Worm (Caenorhabditis elegans) whole organism, L4 larva: Measurements from ENCODE around the gene bicd-1.

Source experiments
- D1046.2 ChIP-seq: fragments of 200-800 bp; sonication (Bioruptor generic); IDR thresholded peaks from 2 replicates; pipeline ENCODE4 v1.3.6; 2022; ENCODE audit warnings: missing genetic modification characterization, missing compliant biosample characterization
- F37D6.2 ChIP-seq: sonication (generic microtip); optimal IDR thresholded peaks from 2 replicates; lab custom pipeline; 2016; ENCODE audit warnings: mild to moderate bottlenecking, missing genetic modification characterization, missing compliant biosample characterization
- T26A8.4 ChIP-seq: fragments of 200-800 bp; sonication (Bioruptor generic); IDR thresholded peaks from 2 replicates; pipeline ENCODE4 v1.3.6; 2022; ENCODE audit warnings: missing genetic modification characterization, missing compliant biosample characterization
- Y105C5A.15 ChIP-seq: fragments of 200-800 bp; sonication (Bioruptor generic); IDR thresholded peaks from 2 replicates; pipeline ENCODE4 v1.3.6; 2022; ENCODE audit warnings: missing genetic modification characterization, missing compliant biosample characterization
- Y5F2A.4 ChIP-seq: fragments of 200-800 bp; sonication (Bioruptor generic); optimal IDR thresholded peaks from 2 replicates; lab custom pipeline; 2018; ENCODE audit warnings: mild to moderate bottlenecking, missing genetic modification characterization, missing compliant biosample characterization
- Y75B8A.6 ChIP-seq: fragments of 200-800 bp; sonication (Bioruptor generic); IDR thresholded peaks from 2 replicates; pipeline ENCODE4 v1.3.6; 2022; ENCODE audit warnings: missing genetic modification reagents, missing genetic modification characterization, missing compliant biosample characterization
- ZK546.5 ChIP-seq, 2 experiments: sonication (generic microtip); optimal IDR thresholded peaks; 2 replicates each; lab custom pipeline; 2017; ENCODE audit warnings: missing biosample characterization in 2 of 2, missing genetic modification characterization in 2 of 2
- aha-1 ChIP-seq: fragments of 150-350 bp; peaks from one replicate; lab custom pipeline; 2014; ENCODE audit warnings: missing biosample characterization, missing genetic modification characterization
- aly-2 ChIP-seq: sonication (generic microtip); optimal IDR thresholded peaks from 2 replicates; lab custom pipeline; 2018; ENCODE audit warnings: missing biosample characterization, missing genetic modification characterization
- attf-4 ChIP-seq: sonication (generic microtip); optimal IDR thresholded peaks from 3 replicates; lab custom pipeline; 2017; ENCODE audit warnings: missing biosample characterization, missing genetic modification characterization
- ceh-28 ChIP-seq: fragments of 150-350 bp; optimal IDR thresholded peaks from 2 replicates; lab custom pipeline; 2014; ENCODE audit warnings: missing biosample characterization, missing genetic modification reagents, missing genetic modification characterization
- ceh-44 ChIP-seq: fragments of 200-800 bp; sonication (Bioruptor generic); IDR thresholded peaks from 2 replicates; pipeline ENCODE4 v1.3.6; 2022; ENCODE audit warnings: missing genetic modification reagents, missing genetic modification characterization, missing compliant biosample characterization
- cey-2 ChIP-seq: sonication (generic microtip); optimal IDR thresholded peaks from 3 replicates; lab custom pipeline; 2017; ENCODE audit warnings: missing genetic modification characterization, mild to moderate bottlenecking, missing compliant biosample characterization, antibody characterized with exemption, borderline replicate concordance; ENCODE audit not compliant: insufficient read depth
- ctbp-1 ChIP-seq: fragments of 200-800 bp; sonication (Bioruptor generic); IDR thresholded peaks from 2 replicates; pipeline ENCODE4 v1.3.6; 2022; ENCODE audit warnings: missing genetic modification reagents, missing genetic modification characterization, missing compliant biosample characterization
- daf-19 ChIP-seq: fragments of 200-800 bp; sonication (Bioruptor generic); conservative IDR thresholded peaks from 2 replicates; pipeline ENCODE4 v1.3.6; 2022; ENCODE audit warnings: missing genetic modification characterization, missing compliant biosample characterization
- dmd-6 ChIP-seq: fragments of 200-800 bp; sonication (Bioruptor generic); IDR thresholded peaks from 2 replicates; pipeline ENCODE4 v1.3.6; 2022; ENCODE audit warnings: missing genetic modification reagents, missing genetic modification characterization, missing compliant biosample characterization
- dmd-8 ChIP-seq: fragments of 200-800 bp; sonication (Bioruptor generic); IDR thresholded peaks from 2 replicates; pipeline ENCODE4 v1.3.6; 2022; ENCODE audit warnings: missing genetic modification characterization, missing compliant biosample characterization
- egl-43 ChIP-seq: fragments of 200-800 bp; sonication (Bioruptor generic); IDR thresholded peaks from 2 replicates; pipeline ENCODE4 v1.3.6; 2022; ENCODE audit warnings: missing genetic modification reagents, missing genetic modification characterization, missing compliant biosample characterization
- lin-13 ChIP-seq: fragments of 150-350 bp; optimal IDR thresholded peaks from 2 replicates; lab custom pipeline; 2014; ENCODE audit warnings: missing biosample characterization, missing genetic modification reagents, missing genetic modification characterization
- lin-15B ChIP-seq: fragments of 150-350 bp; sonication (generic microtip); optimal IDR thresholded peaks from 3 replicates; lab custom pipeline; 2014; ENCODE audit warnings: missing biosample characterization, missing genetic modification characterization
- lin-29 ChIP-seq: fragments of 200-800 bp; sonication (Bioruptor generic); IDR thresholded peaks from 2 replicates; pipeline ENCODE4 v1.3.6; 2022; ENCODE audit warnings: missing genetic modification reagents, missing genetic modification characterization, missing compliant biosample characterization
- lin-39 ChIP-seq: fragments of 150-350 bp; optimal IDR thresholded peaks from 2 replicates; lab custom pipeline; 2014; ENCODE audit warnings: missing biosample characterization, missing genetic modification reagents, missing genetic modification characterization
- mdl-1 ChIP-seq, 2 experiments: fragments of 150-350 bp in 1 of 2; sonication (generic microtip) in 1 of 2; optimal IDR thresholded peaks; 2 replicates each; lab custom pipeline; 2014 to 2017; ENCODE audit warnings: missing biosample characterization in 2 of 2, missing genetic modification characterization in 2 of 2
- mdt-29 ChIP-seq: fragments of 200-800 bp; sonication (Bioruptor generic); IDR thresholded peaks from 2 replicates; pipeline ENCODE4 v1.3.6; 2022; ENCODE audit warnings: missing genetic modification reagents, missing genetic modification characterization, missing compliant biosample characterization
- mep-1 ChIP-seq: fragments of 150-350 bp; sonication (generic microtip); optimal IDR thresholded peaks from 3 replicates; lab custom pipeline; 2014; ENCODE audit warnings: missing biosample characterization, missing genetic modification characterization
- mes-2 ChIP-seq: sonication (generic microtip); optimal IDR thresholded peaks from 2 replicates; lab custom pipeline; 2016; ENCODE audit warnings: missing genotype, mild to moderate bottlenecking, missing genetic modification characterization, missing compliant biosample characterization; ENCODE audit not compliant: poor library complexity, severe bottlenecking
- mxl-2 ChIP-seq: fragments of 200-800 bp; sonication (Bioruptor generic); conservative IDR thresholded peaks from 2 replicates; pipeline ENCODE4 v1.3.6; 2022; ENCODE audit warnings: missing genetic modification reagents, missing genetic modification characterization, missing compliant biosample characterization
- mxl-3 ChIP-seq: fragments of 200-800 bp; sonication (Bioruptor generic); optimal IDR thresholded peaks from 2 replicates; lab custom pipeline; 2018; ENCODE audit warnings: mild to moderate bottlenecking, missing genetic modification characterization, missing compliant biosample characterization
- nhr-11 ChIP-seq: fragments of 150-350 bp; optimal IDR thresholded peaks from 2 replicates; lab custom pipeline; 2014; ENCODE audit warnings: missing biosample characterization, missing genetic modification characterization
- nhr-111 ChIP-seq: fragments of 200-800 bp; sonication (Bioruptor generic); optimal IDR thresholded peaks from 2 replicates; lab custom pipeline; 2018; ENCODE audit warnings: mild to moderate bottlenecking, missing genetic modification characterization, missing compliant biosample characterization
- nhr-25 ChIP-seq: sonication (generic microtip); optimal IDR thresholded peaks from 2 replicates; lab custom pipeline; 2017; ENCODE audit warnings: missing genetic modification characterization, mild to moderate bottlenecking, missing compliant biosample characterization, antibody characterized with exemption, moderate library complexity, borderline replicate concordance; ENCODE audit not compliant: insufficient read depth
- nhr-48 ChIP-seq: sonication (generic microtip); optimal IDR thresholded peaks from 2 replicates; lab custom pipeline; 2016; ENCODE audit warnings: mild to moderate bottlenecking, missing genetic modification characterization, missing compliant biosample characterization
- nhr-77 ChIP-seq: fragments of 150-350 bp; optimal IDR thresholded peaks from 2 replicates; lab custom pipeline; 2014; ENCODE audit warnings: missing biosample characterization, missing genetic modification characterization
- pqm-1 ChIP-seq: sonication (generic microtip); optimal IDR thresholded peaks from 2 replicates; lab custom pipeline; 2017; ENCODE audit warnings: missing biosample characterization, missing genetic modification characterization
- sdz-12 ChIP-seq: fragments of 200-800 bp; sonication (Bioruptor generic); optimal IDR thresholded peaks from 2 replicates; lab custom pipeline; 2018; ENCODE audit warnings: mild to moderate bottlenecking, missing genetic modification characterization, missing compliant biosample characterization
- set-16 ChIP-seq: fragments of 200-800 bp; sonication (Bioruptor generic); IDR thresholded peaks from 2 replicates; pipeline ENCODE4 v1.3.6; 2022; ENCODE audit warnings: missing genetic modification reagents, missing genetic modification characterization, missing compliant biosample characterization
- spr-1 ChIP-seq: sonication (generic microtip); optimal IDR thresholded peaks from 2 replicates; lab custom pipeline; 2016; ENCODE audit warnings: mild to moderate bottlenecking, missing genetic modification characterization, missing compliant biosample characterization
- tag-97 ChIP-seq: fragments of 200-800 bp; sonication (Bioruptor generic); IDR thresholded peaks from 2 replicates; pipeline ENCODE4 v1.3.6; 2022; ENCODE audit warnings: missing genetic modification characterization, missing compliant biosample characterization
- tra-1 ChIP-seq: fragments of 200-800 bp; sonication (Bioruptor generic); IDR thresholded peaks from 2 replicates; pipeline ENCODE4 v1.3.6; 2022; ENCODE audit warnings: missing genetic modification reagents, missing genetic modification characterization, missing compliant biosample characterization
- unc-130 ChIP-seq: sonication (generic microtip); optimal IDR thresholded peaks from 2 replicates; lab custom pipeline; 2016; ENCODE audit warnings: missing genetic modification reagents, missing genetic modification characterization, missing compliant biosample characterization
- unc-62 ChIP-seq, 3 experiments: fragments of 150-350 bp in 1 of 3; sonication (generic microtip); optimal IDR thresholded peaks in 2 of 3; peaks in 1 of 3; 1 replicate in 1 of 3; 2 replicates in 2 of 3; lab custom pipeline; 2014 to 2017; ENCODE audit warnings: missing biosample characterization in 3 of 3, missing genetic modification characterization in 3 of 3, missing genetic modification reagents in 3 of 3, missing genotype in 1 of 3

The bicd-1 gene

ce11 chrIV:6555388-6556330, 16.5 kb downstream of the bicd-1 start, which contains the start of gene paqr-1 (continued):
- TF ChIP-seq nhr-48 (no peak), ceh-44 (GFP tag; lab: Robert Waterston, UW) (no peak), daf-19 (GFP tag; lab: Robert Waterston, UW) (no peak), ZK546.5 (tag; optimal IDR thresholded peaks at IDR 0.05; lab: Kevin White, UChicago) (no peak), Y75B8A.6 (GFP tag; lab: Robert Waterston, UW) (no peak), mxl-2 (GFP tag; lab: Robert Waterston, UW) (no peak), set-16 (GFP tag; lab: Robert Waterston, UW) (no peak), mdl-1 (tag; optimal IDR thresholded peaks at IDR 0.05; lab: Kevin White, UChicago) (peak in 1 of 2 experiments; percentile 74), cey-2 (peak; percentile 80), mdt-29 (no peak), nhr-77 (no peak), mes-2 (tag; lab: Kevin White, UChicago) (peak; percentile 23), pqm-1 (tag; lab: Kevin White, UChicago) (no peak), Y5F2A.4 (GFP tag; lab: Kevin White, UChicago) (no peak), lin-13 (GFP tag; lab: Kevin White, UChicago) (no peak), ctbp-1 (no peak), mep-1 (tag; lab: Kevin White, UChicago) (peak; percentile 34), lin-39 (tag; lab: Kevin White, UChicago) (no peak), spr-1 (no peak), egl-43 (GFP tag; lab: Robert Waterston, UW) (no peak), F37D6.2 (tag; lab: Kevin White, UChicago) (no peak), tra-1 (GFP tag; lab: Robert Waterston, UW) (no peak), sdz-12 (GFP tag; lab: Kevin White, UChicago) (no peak), tag-97 (no peak), unc-130 (GFP tag; lab: Kevin White, UChicago) (no peak), lin-29 (GFP tag; lab: Robert Waterston, UW) (no peak), aha-1 (peak; percentile 56), attf-4 (no peak), dmd-8 (no peak), Y105C5A.15 (GFP tag; lab: Robert Waterston, UW) (no peak), lin-15B (tag; lab: Kevin White, UChicago) (no peak), D1046.2 (GFP tag; lab: Robert Waterston, UW) (no peak), nhr-111 (GFP tag; lab: Kevin White, UChicago) (no peak), nhr-11 (tag; lab: Kevin White, UChicago) (no peak), dmd-6 (GFP tag; lab: Robert Waterston, UW) (peak; percentile 58), unc-62 (GFP tag; optimal IDR thresholded peaks at IDR 0.05 in 1 of 2; lab: Kevin White, UChicago) (peak in 1 of 2 experiments; percentile 9), unc-62 (tag; optimal IDR thresholded peaks at IDR 0.05; lab: Kevin White, UChicago) (no peak), T26A8.4 (no peak), mxl-3 (GFP tag; lab: Kevin White, UChicago) (peak; percentile 49), nhr-25 (no peak), aly-2 (tag; lab: Kevin White, UChicago) (no peak), ceh-28 (no peak)
